Fruit fly (Drosophila melanogaster) whole organism, wandering third instar larva: ENCODE results near the gene Jhbp13.

Source experiments
- Abd-B ChIP-seq: fragments of >200 bp; optimal IDR thresholded peaks from 2 replicates; lab custom pipeline; 2017; ENCODE audit warnings: missing biosample characterization, missing genetic modification characterization
- CG32264 ChIP-seq: fragments of 200-800 bp; sonication (Bioruptor generic); optimal IDR thresholded peaks from 2 replicates; lab custom pipeline; 2016; ENCODE audit warnings: missing biosample characterization, missing genetic modification characterization
- CG9705 ChIP-seq: fragments of 200-800 bp; sonication (Bioruptor generic); optimal IDR thresholded peaks from 2 replicates; lab custom pipeline; 2018; ENCODE audit warnings: missing biosample characterization, mild to moderate bottlenecking, missing genetic modification characterization
- CrebA ChIP-seq: fragments of 200-800 bp; sonication (Bioruptor generic); optimal IDR thresholded peaks from 2 replicates; lab custom pipeline; 2016; ENCODE audit warnings: missing biosample characterization, mild to moderate bottlenecking, missing genetic modification characterization, borderline replicate concordance
- Dfd ChIP-seq: fragments of >200 bp; optimal IDR thresholded peaks from 2 replicates; lab custom pipeline; 2017; ENCODE audit warnings: missing biosample characterization, missing genetic modification characterization
- Dif ChIP-seq: fragments of 200-275, 200-300 bp; sonication (Bioruptor generic); optimal IDR thresholded peaks from 2 replicates; lab custom pipeline; 2018; ENCODE audit warnings: missing biosample characterization, missing genetic modification characterization; ENCODE audit not compliant: partially characterized antibody
- GATAd ChIP-seq: sonication (Bioruptor generic); optimal IDR thresholded peaks from 2 replicates; lab custom pipeline; 2016; ENCODE audit warnings: missing biosample characterization, missing genetic modification characterization
- HLH106 ChIP-seq: fragments of 200-800 bp; optimal IDR thresholded peaks from 3 replicates; lab custom pipeline; 2019; ENCODE audit warnings: missing biosample characterization, mild to moderate bottlenecking, missing genetic modification characterization, moderate library complexity
- Hnf4 ChIP-seq: fragments of 200-800 bp; sonication (Bioruptor generic); optimal IDR thresholded peaks from 2 replicates; lab custom pipeline; 2016; ENCODE audit warnings: missing biosample characterization, mild to moderate bottlenecking, missing genetic modification characterization
- Hr78 ChIP-seq: fragments of >200 bp; optimal IDR thresholded peaks from 2 replicates; lab custom pipeline; 2017; ENCODE audit warnings: missing biosample characterization, missing genetic modification characterization
- Hr83 ChIP-seq: fragments of 200-300 bp; sonication (Bioruptor generic); optimal IDR thresholded peaks from 2 replicates; lab custom pipeline; 2016; ENCODE audit warnings: missing biosample characterization, mild to moderate bottlenecking, missing genetic modification characterization, moderate library complexity; ENCODE audit not compliant: poor library complexity, severe bottlenecking
- Jra ChIP-seq: sonication (Bioruptor generic); optimal IDR thresholded peaks from 2 replicates; lab custom pipeline; 2016; ENCODE audit warnings: missing biosample characterization, missing genetic modification characterization
- Mio ChIP-seq: sonication (Bioruptor generic); optimal IDR thresholded peaks from 2 replicates; lab custom pipeline; 2016; ENCODE audit warnings: missing biosample characterization, missing genetic modification characterization
- Myc ChIP-seq: fragments of >200 bp; optimal IDR thresholded peaks from 2 replicates; lab custom pipeline; 2017
- N ChIP-seq: fragments of >200 bp; optimal IDR thresholded peaks from 2 replicates; lab custom pipeline; 2018; ENCODE audit warnings: missing biosample characterization, missing external identifiers, missing genetic modification characterization
- OdsH ChIP-seq: fragments of 200-800 bp; sonication (Bioruptor generic); optimal IDR thresholded peaks from 2 replicates; lab custom pipeline; 2016; ENCODE audit warnings: missing biosample characterization, mild to moderate bottlenecking, missing genetic modification characterization
- Rel ChIP-seq, 2 experiments: fragments of 200-800 bp; sonication (Bioruptor generic) in 1 of 2; optimal IDR thresholded peaks; 2 replicates in 1 of 2; 3 replicates in 1 of 2; lab custom pipeline; 2016 to 2019; ENCODE audit warnings: mild to moderate bottlenecking in 2 of 2, missing biosample characterization in 2 of 2, missing genetic modification characterization in 2 of 2, moderate library complexity in 1 of 2
- Sp1 ChIP-seq: fragments of 200-800 bp; sonication (Bioruptor generic); optimal IDR thresholded peaks from 3 replicates; lab custom pipeline; 2019; ENCODE audit warnings: missing biosample characterization, mild to moderate bottlenecking, missing genetic modification characterization, moderate library complexity
- Vsx2 ChIP-seq: fragments of 200-300, 225-300 bp; sonication (Bioruptor generic); optimal IDR thresholded peaks from 2 replicates; lab custom pipeline; 2018; ENCODE audit warnings: missing biosample characterization, missing genetic modification characterization; ENCODE audit not compliant: partially characterized antibody
- br ChIP-seq: fragments of 200-800 bp; sonication (Bioruptor generic); optimal IDR thresholded peaks from 2 replicates; lab custom pipeline; 2016; ENCODE audit warnings: missing biosample characterization, missing genetic modification characterization
- brk ChIP-seq: fragments of 200-800 bp; sonication (Bioruptor generic); optimal IDR thresholded peaks from 2 replicates; lab custom pipeline; 2016; ENCODE audit warnings: missing biosample characterization, mild to moderate bottlenecking, missing genetic modification characterization
- dl ChIP-seq, 2 experiments: fragments of 175-275, 200-275 bp in 1 of 2; fragments of 200-275 bp in 1 of 2; sonication (Bioruptor generic); optimal IDR thresholded peaks; lab custom pipeline; 2018; ENCODE audit warnings: mild to moderate bottlenecking in 2 of 2, missing biosample characterization in 2 of 2, missing genetic modification characterization in 2 of 2, moderate library complexity in 2 of 2; ENCODE audit not compliant: partially characterized antibody in 2 of 2, insufficient read depth in 1 of 2
- dmrt93B ChIP-seq: fragments of 200-800 bp; sonication (Bioruptor generic); optimal IDR thresholded peaks from 2 replicates; lab custom pipeline; 2018; ENCODE audit warnings: missing biosample characterization, mild to moderate bottlenecking, missing genetic modification characterization
- dsf ChIP-seq: sonication (Bioruptor generic); optimal IDR thresholded peaks from 2 replicates; lab custom pipeline; 2016; ENCODE audit warnings: missing biosample characterization, missing genetic modification characterization, borderline replicate concordance
- ey ChIP-seq: fragments of 200-800 bp; sonication (Bioruptor generic); optimal IDR thresholded peaks from 2 replicates; lab custom pipeline; 2016; ENCODE audit warnings: missing biosample characterization, missing genetic modification characterization
- foxo ChIP-seq, 2 experiments: fragments of 200-800 bp; sonication (Bioruptor generic); optimal IDR thresholded peaks; 2 replicates in 1 of 2; 3 replicates in 1 of 2; lab custom pipeline; 2016 to 2017; ENCODE audit warnings: missing biosample characterization in 2 of 2, missing genetic modification characterization in 2 of 2
- fru ChIP-seq: fragments of 200-800 bp; sonication (Bioruptor generic); optimal IDR thresholded peaks from 3 replicates; lab custom pipeline; 2016; ENCODE audit warnings: missing biosample characterization, mild to moderate bottlenecking, missing genetic modification characterization
- h ChIP-seq: fragments of 200-800 bp; sonication (Bioruptor generic); optimal IDR thresholded peaks from 3 replicates; lab custom pipeline; 2016; ENCODE audit warnings: missing biosample characterization, mild to moderate bottlenecking, missing genetic modification characterization
- jim ChIP-seq: fragments of 175-275, 200-325 bp; sonication (Bioruptor generic); optimal IDR thresholded peaks from 2 replicates; lab custom pipeline; 2016; ENCODE audit warnings: missing biosample characterization, mild to moderate bottlenecking, missing genetic modification characterization
- lola ChIP-seq: fragments of >200 bp; optimal IDR thresholded peaks from 2 replicates; lab custom pipeline; 2017; ENCODE audit warnings: missing biosample characterization, missing genetic modification characterization
- pan ChIP-seq: fragments of >200 bp; optimal IDR thresholded peaks from 2 replicates; lab custom pipeline; 2017
- psq ChIP-seq: fragments of 200-800 bp; sonication (Bioruptor generic); optimal IDR thresholded peaks from 3 replicates; lab custom pipeline; 2017; ENCODE audit warnings: missing biosample characterization, mild to moderate bottlenecking, missing genetic modification characterization, moderate library complexity
- rgr ChIP-seq: fragments of 200-800 bp; sonication (Bioruptor generic); optimal IDR thresholded peaks from 3 replicates; lab custom pipeline; 2016; ENCODE audit warnings: missing biosample characterization, mild to moderate bottlenecking, missing genetic modification characterization
- sage ChIP-seq: fragments of 200-800 bp; sonication (Bioruptor generic); optimal IDR thresholded peaks from 2 replicates; lab custom pipeline; 2016; ENCODE audit warnings: missing biosample characterization, mild to moderate bottlenecking, missing genetic modification characterization
- sv ChIP-seq: fragments of 200-800 bp; sonication (Bioruptor generic); optimal IDR thresholded peaks from 3 replicates; lab custom pipeline; 2016; ENCODE audit warnings: missing biosample characterization, missing genetic modification characterization
- tai ChIP-seq: sonication (Bioruptor generic); optimal IDR thresholded peaks from 2 replicates; lab custom pipeline; 2016; ENCODE audit warnings: missing biosample characterization, missing genetic modification characterization
- usp ChIP-seq: fragments of >200 bp; optimal IDR thresholded peaks from 2 replicates; lab custom pipeline; 2017; ENCODE audit warnings: missing biosample characterization, missing genetic modification characterization
- woc ChIP-seq: sonication (Bioruptor generic); optimal IDR thresholded peaks from 2 replicates; lab custom pipeline; 2016; ENCODE audit warnings: missing biosample characterization, mild to moderate bottlenecking, missing genetic modification characterization

The Jhbp13 gene

DNA sequence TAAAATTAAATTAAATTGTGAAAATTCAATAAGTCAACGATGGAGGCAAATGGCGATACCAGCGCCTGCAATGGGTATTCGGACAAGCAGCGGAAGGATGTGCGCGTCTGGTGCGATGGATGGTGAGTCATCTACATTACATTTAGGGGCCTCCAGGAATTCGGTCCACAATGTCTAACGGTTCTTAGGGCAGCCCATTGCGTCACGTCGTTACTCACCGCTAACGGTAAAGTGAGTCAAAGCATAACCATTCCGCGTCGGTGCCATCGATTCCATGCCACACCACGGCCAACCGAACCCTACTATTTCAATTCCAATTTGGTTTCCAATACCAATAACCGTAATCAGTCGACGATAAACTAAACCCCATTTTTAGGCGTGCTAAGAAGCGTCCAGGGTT, 35.6 kb upstream of the Jhbp13 start:
- no peak for TF ChIP-seq Hr83 (GFP tag; lab: Kevin White, UChicago)
- TF ChIP-seq OdsH (GFP tag; lab: Kevin White, UChicago) = no peak
- no peak for TF ChIP-seq CG9705 (GFP tag; lab: Kevin White, UChicago)
- no peak for TF ChIP-seq sage (GFP tag; lab: Kevin White, UChicago)
- no peak for TF ChIP-seq lola (GFP tag; lab: Kevin White, UChicago)
- TF ChIP-seq Vsx2 (GFP tag; lab: Kevin White, UChicago) = no peak
- TF ChIP-seq tai = no peak
- TF ChIP-seq Hr78 (GFP tag; lab: Kevin White, UChicago) = no peak
- TF ChIP-seq Mio = no peak
- no peak for TF ChIP-seq br (GFP tag; lab: Kevin White, UChicago)
- no peak for TF ChIP-seq Sp1 (GFP tag; lab: Kevin White, UChicago)

DNA sequence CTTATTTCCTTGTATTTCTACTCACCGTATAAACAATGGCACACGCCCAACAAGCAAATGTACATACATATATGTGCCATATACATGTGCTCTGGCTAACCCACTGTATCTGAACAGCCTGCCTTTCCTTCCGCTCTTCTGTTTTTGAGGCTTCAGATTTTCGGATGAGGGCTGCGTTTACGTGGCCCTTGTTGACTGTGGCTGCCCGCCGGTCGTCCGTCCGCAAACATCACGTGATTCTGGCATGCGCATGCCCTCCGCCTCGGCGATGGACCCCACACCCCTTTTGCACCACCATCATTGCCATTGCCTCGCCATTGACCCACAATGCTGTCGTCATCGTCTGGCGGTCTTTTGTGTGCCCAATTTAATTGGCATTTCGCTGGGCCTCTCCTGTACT, 34.5 kb upstream of the Jhbp13 start:
- TF ChIP-seq br (GFP tag; lab: Kevin White, UChicago) (peak; percentile 52), HLH106 (tag; lab: Kevin White, UChicago) (peak; percentile 22), Abd-B (GFP tag; lab: Kevin White, UChicago) (no peak), pan (lab: Kevin White, UChicago) (no peak), OdsH (GFP tag; lab: Kevin White, UChicago) (peak; percentile 21), jim (GFP tag; lab: Kevin White, UChicago) (no peak), Rel (GFP tag; optimal IDR thresholded peaks at IDR 0.05; lab: Kevin White, UChicago) (no peak), Rel (tag; optimal IDR thresholded peaks at IDR 0.05; lab: Kevin White, UChicago) (peak; percentile 9), Vsx2 (GFP tag; lab: Kevin White, UChicago) (no peak), foxo (GFP tag; optimal IDR thresholded peaks at IDR 0.05; lab: Kevin White, UChicago) (peak in 1 of 2 experiments; percentile 4), Sp1 (GFP tag; lab: Kevin White, UChicago) (peak; percentile 15), rgr (GFP tag; lab: Kevin White, UChicago) (peak; percentile 21), dsf (GFP tag; lab: Kevin White, UChicago) (no peak), h (peak; percentile 70), fru (GFP tag; lab: Kevin White, UChicago) (peak; percentile 21), Hr83 (GFP tag; lab: Kevin White, UChicago) (peak; percentile 58), Dfd (GFP tag; lab: Kevin White, UChicago) (no peak)
- TF ChIP-seq, all 38 proteins: peak for 10

DNA sequence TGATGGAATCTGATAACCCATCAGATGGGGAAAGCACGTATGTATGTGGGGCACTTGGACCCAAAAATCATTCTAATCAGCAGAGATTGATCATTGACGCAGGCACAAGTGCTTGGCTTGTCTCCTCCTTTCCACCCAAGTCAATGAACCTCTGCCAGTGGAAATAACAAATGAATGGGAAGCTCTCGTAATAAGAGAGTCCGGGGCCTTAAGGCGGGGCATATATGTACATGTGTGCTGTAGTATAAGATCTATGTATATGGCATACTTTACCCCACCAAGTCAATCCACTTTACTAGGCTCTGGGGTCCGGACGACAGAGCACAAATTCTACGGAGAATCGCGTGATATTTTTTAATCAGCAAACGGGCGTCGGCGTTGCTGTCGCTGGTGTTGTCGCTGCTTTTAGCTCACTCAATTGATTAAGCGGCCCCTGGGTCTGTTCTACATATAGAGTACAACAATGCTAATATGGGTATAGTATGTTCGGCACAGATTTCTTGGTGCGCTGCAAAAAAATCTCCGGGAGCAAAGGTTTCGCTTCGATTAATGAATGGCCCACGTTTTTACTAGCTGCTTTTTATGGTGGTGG, 33.6 kb upstream of the Jhbp13 start:
- TF ChIP-seq lola (GFP tag; lab: Kevin White, UChicago) (no peak), OdsH (GFP tag; lab: Kevin White, UChicago) (peak; percentile 13), Sp1 (GFP tag; lab: Kevin White, UChicago) (no peak), psq (no peak), Myc (no peak), jim (GFP tag; lab: Kevin White, UChicago) (no peak), CrebA (GFP tag; lab: Kevin White, UChicago) (no peak), Rel (GFP tag; optimal IDR thresholded peaks at IDR 0.05; lab: Kevin White, UChicago) (no peak), Rel (tag; optimal IDR thresholded peaks at IDR 0.05; lab: Kevin White, UChicago) (peak; percentile 83), brk (GFP tag; lab: Kevin White, UChicago) (no peak), usp (no peak), h (peak; percentile 42), sv (no peak), Mio (no peak), dsf (GFP tag; lab: Kevin White, UChicago) (no peak), rgr (GFP tag; lab: Kevin White, UChicago) (peak; percentile 8), fru (GFP tag; lab: Kevin White, UChicago) (no peak), CG9705 (GFP tag; lab: Kevin White, UChicago) (no peak), dl (GFP tag; optimal IDR thresholded peaks at IDR 0.05; lab: Kevin White, UChicago; ENCODE audit: insufficient read depth in 1 of 2, partially characterized antibody in 2 of 2) (no peak), dmrt93B (GFP tag; lab: Kevin White, UChicago) (no peak), Hr83 (GFP tag; lab: Kevin White, UChicago) (peak; percentile 0), sage (GFP tag; lab: Kevin White, UChicago) (no peak), pan (lab: Kevin White, UChicago) (no peak), CG32264 (GFP tag; lab: Kevin White, UChicago) (no peak), GATAd (no peak), tai (no peak), Dif (no peak), Vsx2 (GFP tag; lab: Kevin White, UChicago) (no peak), Abd-B (GFP tag; lab: Kevin White, UChicago) (no peak), br (GFP tag; lab: Kevin White, UChicago) (peak; percentile 33), HLH106 (tag; lab: Kevin White, UChicago) (no peak), Jra (GFP tag; lab: Kevin White, UChicago) (no peak), woc (GFP tag; lab: Kevin White, UChicago) (no peak), ey (no peak), N (GFP tag; lab: Kevin White, UChicago) (no peak), foxo (GFP tag; optimal IDR thresholded peaks at IDR 0.05; lab: Kevin White, UChicago) (no peak), Hnf4 (GFP tag; lab: Kevin White, UChicago) (peak; percentile 22), Dfd (GFP tag; lab: Kevin White, UChicago) (no peak), Hr78 (GFP tag; lab: Kevin White, UChicago) (no peak)
